Worm (Caenorhabditis elegans): ENCODE results near the gene dpy-19.

Gene dpy-19

DNA sequence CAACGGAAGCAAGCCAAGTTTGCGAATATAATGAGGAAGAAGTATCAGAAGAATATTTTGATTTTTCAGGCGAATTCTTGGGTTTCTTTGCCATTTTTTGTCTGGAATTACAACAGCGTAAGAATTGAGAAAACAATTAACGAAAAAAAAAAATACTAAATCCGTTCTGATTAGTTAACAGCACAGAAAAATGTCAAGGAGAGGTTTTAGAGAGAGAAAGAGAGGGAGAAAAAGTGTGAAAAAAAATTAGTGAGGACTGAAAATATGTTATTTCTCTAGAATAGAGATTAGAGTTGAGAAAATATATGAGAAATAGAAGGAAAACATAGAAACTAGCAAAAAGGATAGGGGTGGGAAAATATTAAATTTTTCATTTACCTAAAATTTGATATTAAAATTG is at the start of gene dpy-19:
Gene dpy-19 (minus strand): TSS at position 101 of the 400 bp plus-strand sequence.
- TF ChIP-seq lin-11 (tag; optimal IDR thresholded peaks at IDR 0.05) (no peak), odd-2 (tag; optimal IDR thresholded peaks at IDR 0.05) (no peak), hlh-6 (tag; optimal IDR thresholded peaks at IDR 0.05) (no peak), unc-3 (GFP tag; conservative IDR thresholded peaks at IDR 0.05) (no peak), unc-3 (tag; optimal IDR thresholded peaks at IDR 0.05) (no peak), pax-1 (tag; optimal IDR thresholded peaks at IDR 0.05) (no peak), elt-4 (tag; optimal IDR thresholded peaks at IDR 0.05) (no peak), hlh-8 (tag; optimal IDR thresholded peaks at IDR 0.05) (no peak), nfya-1 (tag; optimal IDR thresholded peaks at IDR 0.05) (no peak), pag-3 (tag; optimal IDR thresholded peaks at IDR 0.05; ENCODE audit: borderline replicate concordance) (no peak), ama-1 (optimal IDR thresholded peaks at IDR 0.05) (no peak), F13H6.1 (tag; optimal IDR thresholded peaks at IDR 0.05) (no peak), ceh-22 (tag; optimal IDR thresholded peaks at IDR 0.05) (no peak), hlh-13 (GFP tag; optimal IDR thresholded peaks at IDR 0.05) (no peak)

DNA sequence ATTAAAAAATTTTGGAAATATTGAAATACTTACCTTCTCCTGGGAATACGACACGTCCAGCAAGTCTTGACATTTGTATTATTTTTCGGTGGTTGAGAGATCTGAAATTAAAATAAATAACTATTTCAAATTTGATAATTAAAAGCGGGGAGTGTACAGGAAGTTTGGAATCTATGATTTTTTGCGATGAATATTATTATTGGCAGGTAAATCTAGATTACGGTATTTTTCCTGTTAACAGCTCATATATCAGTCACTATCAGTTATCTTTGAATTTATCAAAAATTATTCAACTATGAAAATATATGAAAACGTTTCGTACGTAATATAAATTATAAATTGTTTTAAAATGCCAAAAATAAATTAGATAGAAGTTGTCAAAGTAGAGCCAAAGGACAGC is 48.8 kb upstream of the dpy-19 start, which contains the start of gene B0303.14:
Gene B0303.14 (minus strand): TSS at position 101 of the 400 bp plus-strand sequence.
- no peak for TF ChIP-seq ceh-48 (tag; optimal IDR thresholded peaks at IDR 0.05)
- no peak for TF ChIP-seq nfya-1 (tag; optimal IDR thresholded peaks at IDR 0.05)
- TF ChIP-seq pat-9 (tag; optimal IDR thresholded peaks at IDR 0.05): no peak

DNA sequence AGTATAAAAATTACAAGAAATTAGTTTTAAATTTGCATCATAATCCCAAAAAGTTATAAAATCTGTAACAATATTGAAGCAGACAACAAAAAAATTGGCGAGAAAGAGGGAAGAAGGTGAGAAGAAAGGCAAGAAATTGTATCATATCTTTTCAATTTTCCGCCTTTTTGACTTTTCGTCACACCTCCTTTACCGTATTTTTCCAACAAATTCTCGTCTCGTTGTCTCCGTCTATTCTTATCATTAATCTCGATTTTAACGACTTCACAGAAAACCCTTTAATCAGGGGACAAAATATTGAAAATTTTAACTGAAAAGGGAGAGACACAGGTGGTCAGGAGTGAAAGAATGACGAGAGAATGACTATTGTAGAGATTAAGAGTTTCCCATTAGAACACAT is 45.7 kb upstream of the dpy-19 start:
- TF ChIP-seq ceh-22 (tag; optimal IDR thresholded peaks at IDR 0.05) (no peak), elt-2 (tag; optimal IDR thresholded peaks at IDR 0.05) (no peak), pax-1 (tag; optimal IDR thresholded peaks at IDR 0.05) (no peak), unc-42 (tag; optimal IDR thresholded peaks at IDR 0.05) (no peak), F13H6.1 (tag; optimal IDR thresholded peaks at IDR 0.05) (no peak), hlh-6 (tag; optimal IDR thresholded peaks at IDR 0.05) (no peak)

DNA sequence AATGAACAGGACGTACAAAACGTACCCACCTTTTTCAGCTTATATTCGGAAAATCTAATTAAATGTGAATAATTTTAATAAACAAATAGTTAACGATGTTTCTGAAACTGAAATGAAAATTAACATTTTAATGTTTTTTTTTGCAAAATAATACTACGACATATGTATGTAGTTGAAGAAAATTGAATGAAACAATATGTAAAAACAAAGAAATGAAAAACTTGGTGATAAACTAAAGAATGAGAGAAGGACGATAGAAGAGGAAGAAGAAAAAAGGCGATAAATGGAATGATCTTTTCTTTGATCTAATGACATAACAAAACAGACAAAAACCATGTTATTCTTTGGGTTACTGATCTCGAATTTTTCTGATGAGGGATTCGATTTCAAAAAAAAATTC is 43.0 kb upstream of the dpy-19 start, which contains the start of gene B0303.11:
Gene B0303.11 (minus strand): TSS at position 101 of the 400 bp plus-strand sequence.
- no peak for TF ChIP-seq T23F11.4 (GFP tag; optimal IDR thresholded peaks at IDR 0.05)

DNA sequence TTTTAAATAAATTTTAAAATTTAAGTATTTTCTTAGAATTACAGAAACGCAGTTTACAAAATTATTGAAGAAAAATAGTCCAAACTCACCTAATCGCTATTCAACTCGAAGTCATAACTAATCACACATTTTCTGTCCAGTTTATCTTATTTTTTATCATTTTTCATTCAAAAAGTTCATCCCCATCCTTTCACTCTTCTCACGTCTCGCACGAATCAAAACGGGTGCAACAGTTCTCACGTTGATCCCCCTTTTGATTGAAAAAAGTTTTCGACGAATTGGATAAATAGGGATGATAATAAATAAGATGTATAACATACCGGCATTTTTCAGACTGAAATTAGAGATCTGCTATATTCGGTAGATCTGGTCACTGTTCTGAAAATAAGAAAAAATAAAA is 42.5 kb upstream of the dpy-19 start:
- TF ChIP-seq hlh-15 (tag; optimal IDR thresholded peaks at IDR 0.05) (no peak), ceh-14 (tag; optimal IDR thresholded peaks at IDR 0.05) (no peak), dve-1 (tag; optimal IDR thresholded peaks at IDR 0.05) (no peak), unc-55 (GFP tag; optimal IDR thresholded peaks at IDR 0.05) (no peak), hlh-30 (tag; optimal IDR thresholded peaks at IDR 0.05; ENCODE audit: insufficient read depth) (no peak), mec-3 (tag; optimal IDR thresholded peaks at IDR 0.05; ENCODE audit: borderline replicate concordance) (no peak), sox-4 (tag; optimal IDR thresholded peaks at IDR 0.05) (no peak), ceh-18 (tag; optimal IDR thresholded peaks at IDR 0.05) (no peak), dmd-4 (tag; optimal IDR thresholded peaks at IDR 0.05; ENCODE audit: borderline replicate concordance) (no peak), nhr-232 (tag; optimal IDR thresholded peaks at IDR 0.05) (no peak), ama-1 (optimal IDR thresholded peaks at IDR 0.05) (no peak), npax-4 (tag; optimal IDR thresholded peaks at IDR 0.05) (no peak), zip-5 (tag; optimal IDR thresholded peaks at IDR 0.05) (no peak), hlh-13 (GFP tag; optimal IDR thresholded peaks at IDR 0.05) (no peak), unc-86 (tag; optimal IDR thresholded peaks at IDR 0.05) (no peak), ceh-6 (GFP tag; optimal IDR thresholded peaks at IDR 0.05) (no peak), pat-9 (tag; optimal IDR thresholded peaks at IDR 0.05) (no peak), ceh-24 (tag; optimal IDR thresholded peaks at IDR 0.05) (no peak), C38D4.7 (GFP tag; optimal IDR thresholded peaks at IDR 0.05) (no peak)

Data from whole organism, late embryonic.